Worm (Caenorhabditis elegans): ENCODE data around the gene elo-2.

Gene elo-2

ce11 chrIV:17470096-17470602, 2.9 kb upstream of the elo-2 start, which contains the start of gene F11E6.4:
Gene F11E6.4, minus strand, starts transcription at chrIV:17470354.
- TF ChIP-seq hmbx-1 (tag; optimal IDR thresholded peaks at IDR 0.05) (no peak), hmg-4 (GFP tag; optimal IDR thresholded peaks at IDR 0.05) (no peak), tra-4 (tag; optimal IDR thresholded peaks at IDR 0.05) (no peak), ama-1 (optimal IDR thresholded peaks at IDR 0.05) (no peak), pes-1 (GFP tag; IDR thresholded peaks at IDR 0.05) (no peak), hnd-1 (tag; optimal IDR thresholded peaks at IDR 0.05) (no peak), B0310.2 (tag; optimal IDR thresholded peaks at IDR 0.05) (no peak)

DNA sequence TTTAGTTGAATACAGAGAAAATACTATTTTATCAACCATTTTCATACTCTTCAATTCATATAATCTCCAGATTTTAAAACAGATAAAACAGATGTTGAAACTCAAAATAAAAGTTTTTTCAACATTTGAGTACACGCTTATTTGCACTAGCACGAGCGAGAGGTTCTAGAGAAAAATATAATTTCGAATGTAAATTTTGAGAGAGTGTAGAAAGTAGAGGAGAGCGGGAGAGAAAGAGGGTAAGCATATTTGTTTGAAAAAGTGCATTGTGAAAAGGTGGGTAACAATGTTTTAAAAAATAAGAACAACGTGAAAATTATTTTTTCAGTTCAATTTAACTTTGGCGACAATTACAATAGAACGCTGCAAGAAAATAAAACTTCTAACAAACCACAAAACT, 617 bp upstream of the elo-2 start:
- TF ChIP-seq sea-1 (GFP tag; conservative IDR thresholded peaks at IDR 0.05): no peak
- TF ChIP-seq tra-4 (tag; optimal IDR thresholded peaks at IDR 0.05): no peak
- TF ChIP-seq tbx-11 (GFP tag; IDR thresholded peaks at IDR 0.05): no peak

DNA sequence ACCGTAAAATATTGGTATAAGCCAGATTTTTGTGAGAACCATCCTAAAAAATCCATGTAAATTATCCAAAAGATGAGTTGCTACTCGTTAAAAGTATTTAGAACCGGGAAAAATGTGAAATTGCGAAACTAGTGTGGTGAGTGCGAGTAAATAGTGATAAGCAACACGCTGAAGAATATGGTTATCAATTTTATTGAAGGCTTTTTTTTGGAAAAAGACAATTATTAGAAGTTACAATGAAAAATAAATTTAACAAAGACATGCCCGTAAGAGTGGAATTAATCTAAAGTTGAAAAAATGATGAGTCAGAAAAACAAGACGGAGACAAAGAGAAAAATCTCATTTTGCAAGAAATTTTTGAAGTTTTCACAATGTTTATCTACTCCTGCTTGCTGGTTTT, 1.3 kb downstream of the elo-2 start, which contains the start of gene F11E6.6:
TSS of gene F11E6.6 (minus strand) at position 101 of the 400 bp plus-strand sequence.
- no peak for TF ChIP-seq tra-4 (tag; optimal IDR thresholded peaks at IDR 0.05)
- TF ChIP-seq ceh-13 (GFP tag; optimal IDR thresholded peaks at IDR 0.05): no peak
- no peak for TF ChIP-seq F13C5.2 (tag; optimal IDR thresholded peaks at IDR 0.05)
- TF ChIP-seq pes-1 (GFP tag; IDR thresholded peaks at IDR 0.05): no peak
- TF ChIP-seq ets-7 (tag; optimal IDR thresholded peaks at IDR 0.05): no peak
- TF ChIP-seq scrt-1 (GFP tag; IDR thresholded peaks at IDR 0.05): no peak
- no peak for TF ChIP-seq B0310.2 (tag; optimal IDR thresholded peaks at IDR 0.05)
- TF ChIP-seq aly-1 (tag; optimal IDR thresholded peaks at IDR 0.05): no peak
- no peak for TF ChIP-seq ceh-36 (tag; optimal IDR thresholded peaks at IDR 0.05)
- no peak for TF ChIP-seq tbx-11 (GFP tag; IDR thresholded peaks at IDR 0.05)
- no peak for TF ChIP-seq ama-1 (optimal IDR thresholded peaks at IDR 0.05)
- TF ChIP-seq hmbx-1 (tag; optimal IDR thresholded peaks at IDR 0.05): no peak
- TF ChIP-seq hmg-4 (GFP tag; optimal IDR thresholded peaks at IDR 0.05): no peak
- TF ChIP-seq flt-1 (GFP tag; IDR thresholded peaks at IDR 0.05): no peak
- no peak for TF ChIP-seq tbx-37 (GFP tag; conservative IDR thresholded peaks at IDR 0.05)
- TF ChIP-seq hnd-1 (tag; optimal IDR thresholded peaks at IDR 0.05): no peak

- TF ChIP-seq tbx-37 (GFP tag; conservative IDR thresholded peaks at IDR 0.05) (no peak), scrt-1 (GFP tag; IDR thresholded peaks at IDR 0.05) (no peak), ama-1 (optimal IDR thresholded peaks at IDR 0.05) (no peak), hmg-4 (GFP tag; optimal IDR thresholded peaks at IDR 0.05) (no peak), flt-1 (GFP tag; IDR thresholded peaks at IDR 0.05) (no peak), pes-1 (GFP tag; IDR thresholded peaks at IDR 0.05) (no peak), tra-4 (tag; optimal IDR thresholded peaks at IDR 0.05) (no peak), F13C5.2 (tag; optimal IDR thresholded peaks at IDR 0.05) (no peak), B0310.2 (tag; optimal IDR thresholded peaks at IDR 0.05) (no peak), hnd-1 (tag; optimal IDR thresholded peaks at IDR 0.05) (no peak), ets-7 (tag; optimal IDR thresholded peaks at IDR 0.05) (no peak)
These were observed 4.0 kb downstream of the elo-2 start, which contains the start of gene F11E6.10 for ce11 chrIV:17463108-17463608. Gene F11E6.10, minus strand, starts transcription at chrIV:17463158.

- TF ChIP-seq hnd-1 (tag; optimal IDR thresholded peaks at IDR 0.05): no peak
- no peak for TF ChIP-seq F13C5.2 (tag; optimal IDR thresholded peaks at IDR 0.05)
- no peak for TF ChIP-seq ets-7 (tag; optimal IDR thresholded peaks at IDR 0.05)
- TF ChIP-seq scrt-1 (GFP tag; IDR thresholded peaks at IDR 0.05): no peak
- TF ChIP-seq sea-1 (GFP tag; conservative IDR thresholded peaks at IDR 0.05): no peak
- no peak for TF ChIP-seq ceh-13 (GFP tag; optimal IDR thresholded peaks at IDR 0.05)
- TF ChIP-seq B0310.2 (tag; optimal IDR thresholded peaks at IDR 0.05): no peak
- no peak for TF ChIP-seq hmbx-1 (tag; optimal IDR thresholded peaks at IDR 0.05)
- TF ChIP-seq tbx-11 (GFP tag; IDR thresholded peaks at IDR 0.05): no peak
- no peak for TF ChIP-seq ceh-36 (tag; optimal IDR thresholded peaks at IDR 0.05)
- no peak for TF ChIP-seq ama-1 (optimal IDR thresholded peaks at IDR 0.05)
- TF ChIP-seq pes-1 (GFP tag; IDR thresholded peaks at IDR 0.05): no peak
- TF ChIP-seq aly-1 (tag; optimal IDR thresholded peaks at IDR 0.05): no peak
- TF ChIP-seq flt-1 (GFP tag; IDR thresholded peaks at IDR 0.05): no peak
These were observed 5.9 kb downstream of the elo-2 start, which contains the start of gene rif-1.1 for ce11 chrIV:17461222-17461707. Gene rif-1.1, minus strand, starts transcription at chrIV:17461272.

DNA sequence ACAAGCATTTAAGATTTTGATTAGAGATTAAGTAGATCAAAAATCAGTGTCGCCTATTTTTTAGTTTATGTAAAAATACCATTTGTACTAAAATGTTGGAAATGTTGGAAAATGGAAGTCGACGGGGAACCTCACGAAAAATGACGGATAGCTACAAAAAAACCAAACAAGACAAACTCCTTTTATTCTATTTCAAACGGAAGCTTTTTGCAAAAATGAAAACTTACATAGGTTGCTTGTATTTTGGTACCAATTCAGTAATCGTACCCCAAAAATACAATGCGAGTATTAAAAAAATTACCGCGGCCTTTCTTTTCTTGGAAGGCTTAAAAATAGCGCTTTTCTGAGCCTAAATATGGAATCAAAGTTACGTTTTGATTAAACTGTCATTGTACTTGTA, 13.2 kb downstream of the elo-2 start:
- TF ChIP-seq sea-1 (GFP tag; conservative IDR thresholded peaks at IDR 0.05) (no peak), ceh-13 (GFP tag; optimal IDR thresholded peaks at IDR 0.05) (no peak), ceh-36 (tag; optimal IDR thresholded peaks at IDR 0.05) (no peak), aly-1 (tag; optimal IDR thresholded peaks at IDR 0.05) (no peak)

DNA sequence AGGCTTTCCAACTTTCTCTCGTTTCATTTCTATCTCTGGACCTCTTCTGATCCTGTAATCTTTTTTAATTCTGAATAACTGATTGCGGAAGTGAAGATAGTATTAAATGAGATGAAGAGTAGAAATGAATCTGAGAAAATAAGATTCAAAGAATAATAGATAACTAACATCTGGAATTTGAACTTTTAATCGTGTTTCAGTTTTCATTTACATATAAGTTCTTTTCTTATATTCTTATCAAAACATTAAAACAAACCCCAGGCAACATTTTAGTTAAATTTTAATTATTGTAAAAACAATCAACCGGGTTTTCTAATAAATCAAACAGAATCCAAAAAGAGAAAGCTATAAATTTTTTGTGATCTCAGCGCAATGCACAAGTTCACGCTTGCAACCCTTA, 14.0 kb downstream of the elo-2 start:
- TF ChIP-seq aly-1 (tag; optimal IDR thresholded peaks at IDR 0.05) (no peak), B0310.2 (tag; optimal IDR thresholded peaks at IDR 0.05) (no peak), ama-1 (optimal IDR thresholded peaks at IDR 0.05) (no peak), hmg-4 (GFP tag; optimal IDR thresholded peaks at IDR 0.05) (no peak), pes-1 (GFP tag; IDR thresholded peaks at IDR 0.05) (no peak), hmbx-1 (tag; optimal IDR thresholded peaks at IDR 0.05) (no peak), tra-4 (tag; optimal IDR thresholded peaks at IDR 0.05) (no peak), flt-1 (GFP tag; IDR thresholded peaks at IDR 0.05) (no peak), ets-7 (tag; optimal IDR thresholded peaks at IDR 0.05) (no peak), scrt-1 (GFP tag; IDR thresholded peaks at IDR 0.05) (no peak), F13C5.2 (tag; optimal IDR thresholded peaks at IDR 0.05) (no peak), ceh-36 (tag; optimal IDR thresholded peaks at IDR 0.05) (no peak), hnd-1 (tag; optimal IDR thresholded peaks at IDR 0.05) (no peak), tbx-11 (GFP tag; IDR thresholded peaks at IDR 0.05) (no peak), sea-1 (GFP tag; conservative IDR thresholded peaks at IDR 0.05) (no peak), tbx-37 (GFP tag; conservative IDR thresholded peaks at IDR 0.05) (no peak), ceh-13 (GFP tag; optimal IDR thresholded peaks at IDR 0.05) (no peak)

ce11 chrIV:17450443-17450842, 16.8 kb downstream of the elo-2 start, which contains the start of gene F11E6.8:
Gene F11E6.8, minus strand, starts transcription at chrIV:17450543.
- no peak for TF ChIP-seq sea-1 (GFP tag; conservative IDR thresholded peaks at IDR 0.05)
- TF ChIP-seq ceh-36 (tag; optimal IDR thresholded peaks at IDR 0.05): no peak
- no peak for TF ChIP-seq aly-1 (tag; optimal IDR thresholded peaks at IDR 0.05)
- TF ChIP-seq hmbx-1 (tag; optimal IDR thresholded peaks at IDR 0.05): no peak
- no peak for TF ChIP-seq ets-7 (tag; optimal IDR thresholded peaks at IDR 0.05)
- no peak for TF ChIP-seq B0310.2 (tag; optimal IDR thresholded peaks at IDR 0.05)
- no peak for TF ChIP-seq tbx-11 (GFP tag; IDR thresholded peaks at IDR 0.05)
- no peak for TF ChIP-seq pes-1 (GFP tag; IDR thresholded peaks at IDR 0.05)
- no peak for TF ChIP-seq ceh-13 (GFP tag; optimal IDR thresholded peaks at IDR 0.05)
- TF ChIP-seq hnd-1 (tag; optimal IDR thresholded peaks at IDR 0.05): no peak
- TF ChIP-seq tra-4 (tag; optimal IDR thresholded peaks at IDR 0.05): no peak
- no peak for TF ChIP-seq ama-1 (optimal IDR thresholded peaks at IDR 0.05)
- no peak for TF ChIP-seq tbx-37 (GFP tag; conservative IDR thresholded peaks at IDR 0.05)
- no peak for TF ChIP-seq scrt-1 (GFP tag; IDR thresholded peaks at IDR 0.05)
- no peak for TF ChIP-seq hmg-4 (GFP tag; optimal IDR thresholded peaks at IDR 0.05)

Data from whole organism, early embryonic.